Worm (Caenorhabditis elegans) whole organism, L2 larva: ENCODE results near the gene ZK105.1.

ENCODE experiments used
- ceh-16 ChIP-seq: fragments of 150-350 bp; optimal IDR thresholded peaks from 2 replicates; lab custom pipeline; 2014; ENCODE audit warnings: missing biosample characterization, missing genetic modification characterization
- egl-27 ChIP-seq: sonication (generic microtip); optimal IDR thresholded peaks from 3 replicates; lab custom pipeline; 2017; ENCODE audit warnings: missing biosample characterization, missing genetic modification reagents, missing genetic modification characterization
- elt-3 ChIP-seq: sonication (generic microtip); optimal IDR thresholded peaks from 2 replicates; lab custom pipeline; 2017; ENCODE audit warnings: missing biosample characterization, missing genetic modification characterization
- lin-11 ChIP-seq: fragments of 150-350 bp; sonication (generic microtip); optimal IDR thresholded peaks from 2 replicates; lab custom pipeline; 2014; ENCODE audit warnings: missing biosample characterization, missing genetic modification characterization, inconsistent platforms, mixed read lengths
- lin-39 ChIP-seq: fragments of 150-350 bp; optimal IDR thresholded peaks from 2 replicates; lab custom pipeline; 2014; ENCODE audit warnings: missing biosample characterization, missing genetic modification reagents, missing genetic modification characterization
- mab-5 ChIP-seq: fragments of 150-350 bp; optimal IDR thresholded peaks from 2 replicates; lab custom pipeline; 2014; ENCODE audit warnings: missing biosample characterization, missing genetic modification characterization
- nhr-129 ChIP-seq: fragments of 150-350 bp; optimal IDR thresholded peaks from 2 replicates; lab custom pipeline; 2014; ENCODE audit warnings: missing biosample characterization, missing genetic modification characterization
- nhr-237 ChIP-seq: fragments of 150-350 bp; optimal IDR thresholded peaks from 2 replicates; lab custom pipeline; 2014; ENCODE audit warnings: missing biosample characterization, missing genetic modification characterization
- unc-39 ChIP-seq: fragments of 150-350 bp; optimal IDR thresholded peaks from 2 replicates; lab custom pipeline; 2014; ENCODE audit warnings: missing biosample characterization, missing genetic modification characterization
- unc-55 ChIP-seq: fragments of 150-350 bp; sonication (generic microtip); optimal IDR thresholded peaks from 3 replicates; lab custom pipeline; 2014; ENCODE audit warnings: missing biosample characterization, missing genetic modification reagents, missing genetic modification characterization
- zag-1 ChIP-seq: fragments of 150-350 bp; optimal IDR thresholded peaks from 2 replicates; lab custom pipeline; 2014; ENCODE audit warnings: missing biosample characterization, missing genetic modification characterization
- ztf-11 ChIP-seq: sonication (generic microtip); optimal IDR thresholded peaks from 2 replicates; lab custom pipeline; 2017; ENCODE audit warnings: missing biosample characterization, missing genetic modification characterization

- TF ChIP-seq lin-11 (tag; lab: Kevin White, UChicago) (no peak), nhr-129 (tag; lab: Kevin White, UChicago) (no peak), nhr-237 (tag; lab: Kevin White, UChicago) (no peak), zag-1 (tag; lab: Kevin White, UChicago) (no peak), lin-39 (tag; lab: Kevin White, UChicago) (no peak), ztf-11 (tag; lab: Kevin White, UChicago) (no peak), ceh-16 (tag; lab: Kevin White, UChicago) (no peak), unc-55 (GFP tag; lab: Kevin White, UChicago) (no peak), unc-39 (tag; lab: Kevin White, UChicago) (no peak), mab-5 (tag; lab: Kevin White, UChicago) (no peak), egl-27 (tag; lab: Kevin White, UChicago) (no peak), elt-3 (tag; lab: Kevin White, UChicago) (no peak)
These were observed 21.5 kb downstream of the ZK105.1 start, which contains the start of gene srr-10 for ce11 chrV:7735319-7735718.
